Worm (Caenorhabditis elegans): ENCODE data around the gene T25E4.2.

Gene T25E4.2

DNA sequence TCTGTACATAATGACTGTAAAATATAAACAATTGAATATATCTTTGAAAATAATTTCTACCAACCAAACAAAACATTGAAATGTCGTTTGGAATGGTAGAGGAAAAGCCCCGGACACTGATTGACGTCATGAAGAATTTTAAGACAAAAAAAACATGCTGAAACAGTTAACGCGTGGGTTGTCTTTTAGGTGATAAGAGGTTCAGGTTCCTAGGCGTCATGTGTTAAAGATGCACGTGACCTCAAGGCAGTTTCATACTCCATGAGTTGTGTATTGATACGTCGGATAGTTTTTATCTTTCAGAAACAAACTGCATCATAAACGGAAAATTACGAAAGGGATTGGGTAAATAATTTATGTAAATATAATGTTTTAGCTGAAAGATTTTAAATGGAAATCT, 25.1 kb downstream of the T25E4.2 start:
- TF ChIP-seq hmg-4 (GFP tag; optimal IDR thresholded peaks at IDR 0.05) (no peak), B0310.2 (tag; optimal IDR thresholded peaks at IDR 0.05) (no peak), hmbx-1 (tag; optimal IDR thresholded peaks at IDR 0.05) (no peak), flt-1 (GFP tag; IDR thresholded peaks at IDR 0.05) (no peak), ama-1 (optimal IDR thresholded peaks at IDR 0.05) (no peak), tbx-37 (GFP tag; conservative IDR thresholded peaks at IDR 0.05) (no peak), ets-7 (tag; optimal IDR thresholded peaks at IDR 0.05) (no peak), F13C5.2 (tag; optimal IDR thresholded peaks at IDR 0.05) (no peak), hnd-1 (tag; optimal IDR thresholded peaks at IDR 0.05) (no peak), scrt-1 (GFP tag; IDR thresholded peaks at IDR 0.05) (no peak), tra-4 (tag; optimal IDR thresholded peaks at IDR 0.05) (no peak), pes-1 (GFP tag; IDR thresholded peaks at IDR 0.05) (no peak), ceh-36 (tag; optimal IDR thresholded peaks at IDR 0.05) (no peak), ceh-13 (GFP tag; optimal IDR thresholded peaks at IDR 0.05) (no peak), tbx-11 (GFP tag; IDR thresholded peaks at IDR 0.05) (no peak), aly-1 (tag; optimal IDR thresholded peaks at IDR 0.05) (no peak), sea-1 (GFP tag; conservative IDR thresholded peaks at IDR 0.05) (no peak)

DNA sequence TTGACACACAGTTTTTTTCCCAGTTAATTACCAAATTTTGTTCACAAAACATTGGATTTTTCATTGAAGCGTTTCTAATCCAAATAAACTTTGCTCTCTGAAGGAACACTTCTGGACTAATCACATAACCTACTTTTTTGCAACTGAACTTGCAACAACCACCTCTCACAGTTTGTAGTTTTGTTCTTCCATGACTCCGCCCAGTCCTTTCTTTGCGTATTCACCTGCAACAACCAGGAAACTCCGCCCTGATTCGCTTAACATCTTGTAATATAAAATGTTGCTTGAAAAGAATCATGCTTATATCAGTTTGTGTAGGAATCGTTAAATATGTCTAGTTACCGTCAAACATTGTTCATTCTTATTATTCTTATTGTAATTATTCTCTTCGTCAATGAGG, 25.8 kb downstream of the T25E4.2 start, which contains the start of gene ins-11:
TSS of gene ins-11 (plus strand) at position 301 of the 400 bp plus-strand sequence.
- TF ChIP-seq hmg-4 (GFP tag; optimal IDR thresholded peaks at IDR 0.05) (no peak), sea-1 (GFP tag; conservative IDR thresholded peaks at IDR 0.05) (no peak), scrt-1 (GFP tag; IDR thresholded peaks at IDR 0.05) (no peak), B0310.2 (tag; optimal IDR thresholded peaks at IDR 0.05) (no peak), pes-1 (GFP tag; IDR thresholded peaks at IDR 0.05) (no peak), tbx-11 (GFP tag; IDR thresholded peaks at IDR 0.05) (no peak), hmbx-1 (tag; optimal IDR thresholded peaks at IDR 0.05) (no peak), tbx-37 (GFP tag; conservative IDR thresholded peaks at IDR 0.05) (no peak), hnd-1 (tag; optimal IDR thresholded peaks at IDR 0.05) (no peak), tra-4 (tag; optimal IDR thresholded peaks at IDR 0.05) (no peak), ceh-13 (GFP tag; optimal IDR thresholded peaks at IDR 0.05) (no peak), flt-1 (GFP tag; IDR thresholded peaks at IDR 0.05) (no peak), ceh-36 (tag; optimal IDR thresholded peaks at IDR 0.05) (no peak), F13C5.2 (tag; optimal IDR thresholded peaks at IDR 0.05) (no peak), aly-1 (tag; optimal IDR thresholded peaks at IDR 0.05) (no peak), ama-1 (optimal IDR thresholded peaks at IDR 0.05) (no peak), ets-7 (tag; optimal IDR thresholded peaks at IDR 0.05) (no peak)

DNA sequence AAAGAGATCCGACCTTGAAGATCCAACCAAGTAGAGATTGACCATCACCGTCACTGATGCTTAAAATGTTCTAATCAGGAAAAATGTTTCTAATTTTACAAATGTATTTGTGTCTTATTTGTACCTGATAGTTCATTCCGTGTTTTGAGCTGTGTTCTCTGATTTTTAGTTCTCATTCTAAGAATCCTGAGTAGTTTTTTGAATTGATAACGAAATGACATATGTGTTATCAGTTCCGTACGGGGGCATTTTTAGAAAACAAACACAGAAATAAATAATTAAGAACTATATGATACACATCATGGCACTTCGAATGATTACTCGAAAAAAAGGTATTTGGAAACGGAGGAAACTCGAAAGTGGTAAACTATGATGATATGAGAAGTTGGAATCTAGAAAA, 26.7 kb downstream of the T25E4.2 start:
- TF ChIP-seq ceh-13 (GFP tag; optimal IDR thresholded peaks at IDR 0.05) = no peak
- TF ChIP-seq ama-1 (optimal IDR thresholded peaks at IDR 0.05) = no peak
- TF ChIP-seq aly-1 (tag; optimal IDR thresholded peaks at IDR 0.05) = no peak

DNA sequence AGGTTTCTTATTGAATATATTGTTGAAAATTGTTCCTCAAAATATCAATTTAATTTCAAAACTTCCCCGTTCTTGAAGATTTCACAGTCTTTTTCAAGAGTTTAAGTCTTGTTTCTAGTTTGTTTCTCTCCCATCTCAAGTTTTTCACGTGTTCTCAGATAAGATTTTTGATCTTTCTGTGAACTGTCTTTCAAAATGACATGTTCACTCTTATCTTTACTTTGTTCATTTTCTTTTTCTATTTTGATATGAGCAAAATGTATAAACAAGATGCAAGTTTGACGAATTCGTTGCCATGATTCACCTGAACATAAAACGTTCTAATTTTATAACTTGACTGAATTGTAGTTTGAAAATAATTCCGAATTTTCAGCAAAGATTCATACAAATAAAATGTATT, 27.4 kb downstream of the T25E4.2 start:
- TF ChIP-seq ets-7 (tag; optimal IDR thresholded peaks at IDR 0.05) (no peak), hmg-4 (GFP tag; optimal IDR thresholded peaks at IDR 0.05) (no peak), pes-1 (GFP tag; IDR thresholded peaks at IDR 0.05) (no peak), tbx-11 (GFP tag; IDR thresholded peaks at IDR 0.05) (no peak)

DNA sequence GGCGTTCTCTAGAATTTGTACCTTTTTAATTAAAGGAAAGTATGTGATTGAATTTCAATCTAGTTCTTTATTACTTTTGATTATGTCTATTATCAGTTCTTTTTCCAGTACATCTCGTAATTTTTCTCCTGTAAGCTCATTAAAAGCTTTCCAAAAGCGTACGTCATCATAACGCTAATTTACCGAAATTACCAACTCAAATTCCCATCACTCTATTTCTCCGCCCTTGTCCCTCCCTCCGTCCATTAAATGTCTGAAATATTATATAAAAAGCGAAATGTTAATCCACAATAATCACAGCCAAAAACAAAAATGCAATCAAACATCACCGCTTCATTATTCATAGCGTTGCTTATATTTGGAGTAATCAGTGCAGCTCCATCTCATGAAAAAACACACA, 27.9 kb downstream of the T25E4.2 start, which contains the start of gene ins-12:
TSS of gene ins-12 (plus strand) at position 301 of the 400 bp plus-strand sequence.
- no peak for TF ChIP-seq sea-1 (GFP tag; conservative IDR thresholded peaks at IDR 0.05)
- TF ChIP-seq scrt-1 (GFP tag; IDR thresholded peaks at IDR 0.05) = no peak
- no peak for TF ChIP-seq flt-1 (GFP tag; IDR thresholded peaks at IDR 0.05)
- no peak for TF ChIP-seq hmg-4 (GFP tag; optimal IDR thresholded peaks at IDR 0.05)
- no peak for TF ChIP-seq ceh-36 (tag; optimal IDR thresholded peaks at IDR 0.05)
- no peak for TF ChIP-seq tbx-37 (GFP tag; conservative IDR thresholded peaks at IDR 0.05)
- no peak for TF ChIP-seq tbx-11 (GFP tag; IDR thresholded peaks at IDR 0.05)
- no peak for TF ChIP-seq B0310.2 (tag; optimal IDR thresholded peaks at IDR 0.05)
- TF ChIP-seq hmbx-1 (tag; optimal IDR thresholded peaks at IDR 0.05) = no peak
- no peak for TF ChIP-seq pes-1 (GFP tag; IDR thresholded peaks at IDR 0.05)
- TF ChIP-seq hnd-1 (tag; optimal IDR thresholded peaks at IDR 0.05) = no peak
- no peak for TF ChIP-seq tra-4 (tag; optimal IDR thresholded peaks at IDR 0.05)
- TF ChIP-seq ama-1 (optimal IDR thresholded peaks at IDR 0.05) = no peak
- no peak for TF ChIP-seq aly-1 (tag; optimal IDR thresholded peaks at IDR 0.05)
- TF ChIP-seq ceh-13 (GFP tag; optimal IDR thresholded peaks at IDR 0.05) = no peak
- no peak for TF ChIP-seq F13C5.2 (tag; optimal IDR thresholded peaks at IDR 0.05)
- no peak for TF ChIP-seq ets-7 (tag; optimal IDR thresholded peaks at IDR 0.05)

DNA sequence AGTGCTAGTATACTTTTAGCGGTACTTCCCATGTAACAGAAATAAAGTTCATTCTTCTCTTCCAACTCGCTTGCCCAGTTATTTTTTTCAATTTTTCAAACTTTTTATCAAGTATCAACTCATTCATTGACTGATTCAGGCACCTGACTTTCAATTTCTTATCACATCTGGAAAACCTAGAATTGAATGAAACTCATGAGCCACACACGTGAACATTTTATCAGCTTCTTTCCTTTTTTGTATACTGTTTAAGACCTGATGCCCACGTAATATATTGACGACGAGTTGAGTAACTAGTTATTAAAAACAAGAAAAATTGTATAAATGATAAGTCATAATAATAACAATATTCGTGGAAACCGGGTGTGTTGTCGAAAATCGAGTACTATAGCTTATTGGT, 28.7 kb downstream of the T25E4.2 start:
- TF ChIP-seq ets-7 (tag; optimal IDR thresholded peaks at IDR 0.05) (no peak), aly-1 (tag; optimal IDR thresholded peaks at IDR 0.05) (no peak), pes-1 (GFP tag; IDR thresholded peaks at IDR 0.05) (no peak)

DNA sequence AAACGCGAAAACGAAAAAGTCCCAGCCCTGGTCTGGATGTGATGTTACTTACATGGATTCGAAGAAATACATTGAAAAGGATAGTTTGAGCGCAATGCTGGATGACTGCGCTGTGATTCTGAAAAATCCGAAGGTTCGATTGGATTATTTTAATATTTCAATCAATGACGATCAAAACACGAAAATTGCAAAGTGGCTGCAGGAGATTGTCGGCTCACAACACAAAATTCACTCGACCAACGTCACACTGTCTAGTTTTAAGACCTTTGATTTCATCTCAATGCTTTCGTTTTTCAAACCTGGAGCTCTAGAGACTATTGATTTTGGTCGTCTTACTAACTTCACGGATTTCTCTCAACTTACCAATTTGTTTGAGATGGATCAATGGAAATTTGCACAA, 30.7 kb downstream of the T25E4.2 start, which contains the start of gene C17C3.5:
TSS of gene C17C3.5 (plus strand) at position 301 of the 400 bp plus-strand sequence.
- no peak for TF ChIP-seq ets-7 (tag; optimal IDR thresholded peaks at IDR 0.05)
- TF ChIP-seq pes-1 (GFP tag; IDR thresholded peaks at IDR 0.05) = no peak
- no peak for TF ChIP-seq ama-1 (optimal IDR thresholded peaks at IDR 0.05)
- TF ChIP-seq tra-4 (tag; optimal IDR thresholded peaks at IDR 0.05) = no peak

DNA sequence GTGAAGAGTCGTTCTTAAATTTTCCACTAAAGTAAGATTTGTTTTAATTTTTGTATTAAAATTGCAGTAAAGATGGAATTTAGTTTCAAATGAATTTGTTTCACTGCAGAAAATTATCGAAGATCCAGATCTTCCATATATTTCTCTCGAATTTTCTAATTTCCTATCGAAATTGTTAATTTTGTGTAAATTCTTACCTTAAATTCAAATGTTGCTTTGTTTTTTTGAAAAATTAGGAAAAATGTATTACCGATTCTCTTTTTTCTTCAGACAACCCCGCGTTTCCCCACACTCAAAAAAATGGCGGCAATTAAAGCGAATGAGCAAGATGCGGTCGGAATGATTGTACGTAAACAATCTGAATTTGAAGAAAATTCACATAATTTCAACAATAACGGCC, 32.5 kb downstream of the T25E4.2 start, which contains the start of gene C17C3.6:
TSS of gene C17C3.6 (plus strand) at position 301 of the 400 bp plus-strand sequence.
- TF ChIP-seq B0310.2 (tag; optimal IDR thresholded peaks at IDR 0.05) (no peak), scrt-1 (GFP tag; IDR thresholded peaks at IDR 0.05) (no peak), ceh-13 (GFP tag; optimal IDR thresholded peaks at IDR 0.05) (no peak), tra-4 (tag; optimal IDR thresholded peaks at IDR 0.05) (no peak), pes-1 (GFP tag; IDR thresholded peaks at IDR 0.05) (no peak), hmbx-1 (tag; optimal IDR thresholded peaks at IDR 0.05) (no peak), aly-1 (tag; optimal IDR thresholded peaks at IDR 0.05) (no peak), flt-1 (GFP tag; IDR thresholded peaks at IDR 0.05) (no peak), sea-1 (GFP tag; conservative IDR thresholded peaks at IDR 0.05) (no peak)

All from whole organism, early embryonic.